Worm (Caenorhabditis elegans) whole organism, midembryonic: ENCODE data around the gene metl-6.

ENCODE experiments used
- flt-1 ChIP-seq: fragments of 200-800 bp; sonication (Bioruptor generic); IDR thresholded peaks from 2 replicates; pipeline ENCODE4 v1.3.6; 2022; ENCODE audit warnings: missing genetic modification characterization, missing compliant biosample characterization
- ref-1 ChIP-seq: fragments of 200-800 bp; sonication (Bioruptor generic); conservative IDR thresholded peaks from 2 replicates; pipeline ENCODE4 v1.3.6; 2022; ENCODE audit warnings: missing genetic modification reagents, missing genetic modification characterization, missing compliant biosample characterization

DNA sequence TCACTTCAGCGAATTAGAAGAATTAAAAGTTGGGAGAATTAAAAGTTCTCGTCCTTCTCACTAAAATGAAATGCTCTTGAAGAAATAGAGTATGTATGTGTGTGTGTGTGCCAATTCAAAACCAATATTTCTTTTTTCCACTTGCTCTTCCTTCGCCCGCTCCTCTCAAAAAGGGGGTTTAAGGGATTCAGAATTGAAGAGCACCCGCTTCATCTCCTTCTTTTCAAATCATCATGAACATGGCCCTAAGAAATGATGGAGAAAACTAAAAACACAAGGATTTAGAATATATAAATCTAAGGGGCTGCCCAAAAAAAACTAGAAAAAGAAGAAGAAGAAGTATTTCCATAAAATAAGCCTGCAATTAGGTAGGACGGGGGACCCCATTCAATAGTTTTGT is 47.6 kb upstream of the metl-6 start:
- no peak for TF ChIP-seq ref-1 (GFP tag; lab: Robert Waterston, UW)
- TF ChIP-seq flt-1, result no peak
